Worm (Caenorhabditis elegans) whole organism, L2 larva: ENCODE data around the gene rod-1.

ENCODE experiments used
- ceh-82 ChIP-seq: fragments of 150-350 bp; optimal IDR thresholded peaks from 2 replicates; lab custom pipeline; 2014; ENCODE audit warnings: missing biosample characterization, missing genetic modification characterization
- lin-13 ChIP-seq: fragments of 150-350 bp; optimal IDR thresholded peaks from 2 replicates; lab custom pipeline; 2014; ENCODE audit warnings: missing biosample characterization, missing genetic modification reagents, missing genetic modification characterization
- mab-5 ChIP-seq: fragments of 150-350 bp; optimal IDR thresholded peaks from 2 replicates; lab custom pipeline; 2014; ENCODE audit warnings: missing biosample characterization, missing genetic modification characterization
- mdl-1 ChIP-seq, 2 experiments: fragments of 150-350 bp in 1 of 2; sonication (generic microtip) in 1 of 2; optimal IDR thresholded peaks; 2 replicates each; lab custom pipeline; 2017; ENCODE audit warnings: missing biosample characterization in 2 of 2, missing genetic modification characterization in 2 of 2
- nhr-11 ChIP-seq: fragments of 150-350 bp; optimal IDR thresholded peaks from 2 replicates; lab custom pipeline; 2014; ENCODE audit warnings: missing biosample characterization, missing genetic modification characterization
- nhr-237 ChIP-seq: fragments of 150-350 bp; optimal IDR thresholded peaks from 2 replicates; lab custom pipeline; 2014; ENCODE audit warnings: missing biosample characterization, missing genetic modification characterization
- zag-1 ChIP-seq: fragments of 150-350 bp; optimal IDR thresholded peaks from 2 replicates; lab custom pipeline; 2014; ENCODE audit warnings: missing biosample characterization, missing genetic modification characterization

DNA sequence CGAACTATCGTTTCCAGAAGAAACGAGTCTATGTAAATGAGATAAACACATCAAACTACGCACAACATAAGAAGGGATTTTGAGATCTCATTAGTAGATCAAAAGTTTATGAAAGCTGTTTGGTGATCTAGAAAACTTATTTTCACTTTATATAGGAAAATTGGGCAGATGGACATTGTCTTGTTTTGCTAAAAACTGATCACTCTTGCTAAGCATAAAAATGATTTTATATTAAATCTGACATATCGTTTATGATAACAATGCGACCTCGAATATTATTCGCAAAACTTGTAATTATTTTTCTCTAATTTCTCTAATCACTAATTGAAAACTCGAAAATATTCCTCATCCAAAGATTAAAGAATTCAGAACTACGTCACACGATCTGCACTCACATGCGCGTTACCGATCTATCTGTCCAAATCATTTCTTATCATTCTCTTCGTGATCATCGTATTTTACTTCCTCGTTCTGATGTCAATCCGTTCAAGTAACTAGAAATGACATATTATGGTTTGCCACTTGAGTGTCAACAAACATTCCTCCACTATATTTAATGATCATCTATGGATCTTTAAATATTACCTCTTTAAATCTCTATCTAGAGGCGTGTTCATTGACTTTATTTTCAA is 8.4 kb upstream of the rod-1 start, which contains the start of gene F55G1.7:
- TF ChIP-seq nhr-237 (no peak), mab-5 (no peak), ceh-82 (no peak), nhr-11 (tag; lab: Kevin White, UChicago) (no peak), lin-13 (GFP tag; lab: Kevin White, UChicago) (no peak), mdl-1 (tag; optimal IDR thresholded peaks at IDR 0.05; lab: Kevin White, UChicago) (no peak), zag-1 (no peak)
